Worm (Caenorhabditis elegans) whole organism, midembryonic: ENCODE results near the gene srxa-13.

Experiments used
- T22C8.4 ChIP-seq: fragments of 200-800 bp; sonication (Bioruptor generic); IDR thresholded peaks from 2 replicates; pipeline ENCODE4 v1.3.6; 2022; ENCODE audit warnings: missing genetic modification characterization, missing compliant biosample characterization
- cog-1 ChIP-seq: sonication (generic microtip); optimal IDR thresholded peaks from 2 replicates; lab custom pipeline; 2016; ENCODE audit warnings: missing genetic modification characterization, missing compliant biosample characterization
- flt-1 ChIP-seq: fragments of 200-800 bp; sonication (Bioruptor generic); IDR thresholded peaks from 2 replicates; pipeline ENCODE4 v1.3.6; 2022; ENCODE audit warnings: missing genetic modification characterization, missing compliant biosample characterization
- med-1 ChIP-seq: sonication (generic microtip); optimal IDR thresholded peaks from 2 replicates; lab custom pipeline; 2017; ENCODE audit warnings: missing genetic modification characterization, mild to moderate bottlenecking, missing compliant biosample characterization, antibody characterized with exemption, missing genetic modification reagents; ENCODE audit not compliant: insufficient read depth
- ref-1 ChIP-seq: fragments of 200-800 bp; sonication (Bioruptor generic); conservative IDR thresholded peaks from 2 replicates; pipeline ENCODE4 v1.3.6; 2022; ENCODE audit warnings: missing genetic modification reagents, missing genetic modification characterization, missing compliant biosample characterization
- tab-1 ChIP-seq: fragments of 200-800 bp; sonication (Bioruptor generic); IDR thresholded peaks from 2 replicates; pipeline ENCODE4 v1.3.6; 2022; ENCODE audit warnings: missing genetic modification characterization, missing compliant biosample characterization
- ztf-23 ChIP-seq: fragments of 200-800 bp; sonication (Bioruptor generic); IDR thresholded peaks from 2 replicates; pipeline ENCODE4 v1.3.6; 2022; ENCODE audit warnings: missing genetic modification reagents, missing genetic modification characterization, missing compliant biosample characterization
- ztf-29 ChIP-seq: fragments of 200-800 bp; sonication (Bioruptor generic); IDR thresholded peaks from 2 replicates; pipeline ENCODE4 v1.3.6; 2022; ENCODE audit warnings: missing genetic modification reagents, missing genetic modification characterization, missing compliant biosample characterization

- TF ChIP-seq T22C8.4 (GFP tag; lab: Robert Waterston, UW) (no peak), flt-1 (GFP tag; lab: Robert Waterston, UW) (no peak), tab-1 (GFP tag; lab: Robert Waterston, UW) (no peak), med-1 (GFP tag; lab: Kevin White, UChicago) (no peak), ztf-23 (GFP tag; lab: Robert Waterston, UW) (no peak), ref-1 (GFP tag; lab: Robert Waterston, UW) (no peak), cog-1 (tag; lab: Kevin White, UChicago) (no peak), ztf-29 (GFP tag; lab: Robert Waterston, UW) (no peak)
Measured at ce11 chrV:13892457-13893375, 36.9 kb upstream of the srxa-13 start, which contains the start of gene sptl-3.
